Worm (Caenorhabditis elegans): ENCODE measurements around the gene sec-20.

sec-20 gene

DNA sequence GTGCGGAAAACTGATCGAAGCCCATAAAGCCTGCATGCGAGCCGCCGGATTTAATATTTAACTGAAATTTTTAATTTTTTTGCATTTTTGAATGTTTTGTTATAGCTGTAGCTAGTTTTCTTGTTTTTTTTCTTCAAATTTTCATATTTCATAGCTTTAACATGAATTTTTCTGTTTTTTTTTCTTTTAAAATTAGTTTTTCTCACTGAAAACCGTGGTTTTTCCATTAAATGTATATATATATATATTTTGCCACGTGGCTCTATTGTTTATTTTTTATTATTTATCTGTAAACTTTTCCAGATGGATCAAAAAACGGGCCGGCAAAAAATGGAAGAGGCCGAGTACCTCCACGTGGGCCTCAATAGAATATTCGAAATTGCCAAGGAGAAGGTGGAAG, at the start of gene sec-20:
TSS of gene sec-20 (plus strand) at position 301 of the 400 bp plus-strand sequence.
- TF ChIP-seq ztf-23 (GFP tag; IDR thresholded peaks at IDR 0.05) = no peak
- no peak for TF ChIP-seq ref-1 (GFP tag; conservative IDR thresholded peaks at IDR 0.05)
- TF ChIP-seq tab-1 (GFP tag; IDR thresholded peaks at IDR 0.05) = no peak
- TF ChIP-seq flt-1 (GFP tag; IDR thresholded peaks at IDR 0.05) = no peak
- TF ChIP-seq ztf-29 (GFP tag; IDR thresholded peaks at IDR 0.05) = no peak

DNA sequence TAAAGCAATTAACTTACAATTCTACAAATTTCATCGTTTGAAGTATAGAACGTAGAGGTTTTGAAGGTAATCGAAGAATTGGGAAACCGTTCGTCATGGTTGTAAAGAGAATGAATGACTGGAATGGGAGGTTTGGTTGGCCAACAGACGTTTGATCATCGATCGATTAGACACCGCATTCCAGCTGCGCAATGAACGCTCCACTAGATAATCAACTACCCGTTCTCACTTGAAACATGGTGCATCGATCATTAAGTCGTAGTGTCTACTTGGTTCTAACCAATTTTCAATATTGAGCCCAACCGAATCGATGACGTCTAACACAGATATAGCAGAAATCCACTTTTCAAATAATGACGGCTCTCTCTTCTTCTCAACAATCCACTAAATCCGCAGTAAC, 48.8 kb upstream of the sec-20 start, which contains the start of gene fbxb-82:
TSS of gene fbxb-82 (minus strand) at position 101 of the 400 bp plus-strand sequence.
- no peak for TF ChIP-seq tab-1 (GFP tag; IDR thresholded peaks at IDR 0.05)
- no peak for TF ChIP-seq ztf-23 (GFP tag; IDR thresholded peaks at IDR 0.05)
- TF ChIP-seq cog-1 (tag; optimal IDR thresholded peaks at IDR 0.05) = no peak
- no peak for TF ChIP-seq klf-2 (GFP tag; conservative IDR thresholded peaks at IDR 0.05)
- no peak for TF ChIP-seq T22C8.4 (GFP tag; IDR thresholded peaks at IDR 0.05)

DNA sequence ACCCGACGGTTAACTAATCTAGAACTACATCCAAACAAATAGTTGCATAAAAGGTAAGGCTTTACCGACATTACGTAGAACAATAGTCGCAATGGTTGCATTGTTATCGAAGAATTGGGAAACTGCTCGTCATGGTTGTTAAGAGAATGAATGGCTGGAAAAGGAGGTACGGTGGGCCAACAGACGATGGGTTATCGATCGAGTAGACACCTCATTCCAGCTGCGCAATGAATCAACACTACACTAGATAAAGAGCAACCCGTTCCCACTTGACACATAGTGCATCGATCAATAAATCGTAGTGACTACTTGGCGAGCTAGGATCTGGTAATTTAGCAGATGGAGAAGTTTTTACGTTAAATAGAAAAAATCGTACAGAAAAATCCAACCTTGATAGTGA, 46.8 kb upstream of the sec-20 start, which contains the start of the genes T17A3.12 and fbxb-83:
TSS of gene T17A3.12 (minus strand) at position 101 of the 400 bp plus-strand sequence.
TSS of gene fbxb-83 (minus strand) at position 134 of the 400 bp plus-strand sequence.
- TF ChIP-seq ztf-29 (GFP tag; IDR thresholded peaks at IDR 0.05) (no peak), flt-1 (GFP tag; IDR thresholded peaks at IDR 0.05) (no peak), T22C8.4 (GFP tag; IDR thresholded peaks at IDR 0.05) (no peak), klf-2 (GFP tag; conservative IDR thresholded peaks at IDR 0.05) (no peak), ref-1 (GFP tag; conservative IDR thresholded peaks at IDR 0.05) (no peak)

DNA sequence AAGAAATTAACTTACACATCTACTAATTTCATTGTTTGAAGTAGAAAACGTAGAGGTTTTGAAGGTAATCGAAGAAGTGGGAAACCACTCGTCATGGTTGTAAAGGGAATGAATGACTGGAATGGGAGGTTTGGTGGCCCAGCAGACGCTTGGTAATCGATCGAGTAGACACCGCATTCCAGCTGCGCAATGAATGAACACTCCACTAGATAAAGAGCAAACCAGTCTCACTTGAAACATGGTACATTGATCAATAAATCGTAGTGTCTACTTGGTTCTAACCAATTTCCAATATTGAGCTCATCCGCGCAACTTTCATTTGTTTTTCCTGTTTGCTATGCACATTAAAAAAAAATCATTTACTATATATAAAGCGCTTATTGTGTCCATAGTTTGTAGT, 45.5 kb upstream of the sec-20 start, which contains the start of gene fbxb-84:
TSS of gene fbxb-84 (minus strand) at position 101 of the 400 bp plus-strand sequence.
- TF ChIP-seq med-1 (GFP tag; optimal IDR thresholded peaks at IDR 0.05; ENCODE audit: insufficient read depth) = no peak
- TF ChIP-seq flt-1 (GFP tag; IDR thresholded peaks at IDR 0.05) = no peak
- TF ChIP-seq T22C8.4 (GFP tag; IDR thresholded peaks at IDR 0.05) = no peak
- TF ChIP-seq klf-2 (GFP tag; conservative IDR thresholded peaks at IDR 0.05) = no peak
- no peak for TF ChIP-seq tab-1 (GFP tag; IDR thresholded peaks at IDR 0.05)
- no peak for TF ChIP-seq ztf-29 (GFP tag; IDR thresholded peaks at IDR 0.05)
- TF ChIP-seq ref-1 (GFP tag; conservative IDR thresholded peaks at IDR 0.05) = no peak
- TF ChIP-seq ztf-23 (GFP tag; IDR thresholded peaks at IDR 0.05) = no peak
- no peak for TF ChIP-seq cog-1 (tag; optimal IDR thresholded peaks at IDR 0.05)

DNA sequence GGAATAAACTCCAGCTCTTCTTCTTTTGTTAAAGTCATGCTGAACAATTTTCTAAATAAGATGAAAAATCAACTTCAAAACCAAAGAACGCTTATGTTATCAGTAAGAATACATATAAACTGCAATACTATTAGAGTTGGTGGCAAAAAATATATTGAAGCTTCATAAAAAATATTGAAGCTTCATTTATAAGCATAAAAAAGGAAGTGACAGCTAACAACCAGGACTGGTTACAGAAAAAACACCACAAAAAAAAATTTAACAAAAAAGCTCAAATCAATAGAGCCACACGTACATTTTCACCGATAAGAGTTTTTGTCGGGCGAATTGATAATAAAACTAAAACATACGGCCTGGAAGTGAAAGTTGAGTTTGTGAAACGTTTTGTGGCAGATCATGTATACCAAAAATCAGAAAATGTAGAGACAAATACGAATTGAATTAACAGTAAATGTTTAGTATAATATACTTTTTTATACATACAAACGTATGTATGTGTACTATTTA, 44.3 kb upstream of the sec-20 start, which contains the start of gene sqst-5:
TSS of gene sqst-5 (minus strand) at position 51 of the 507 bp plus-strand sequence.
- TF ChIP-seq ref-1 (GFP tag; conservative IDR thresholded peaks at IDR 0.05) = no peak
- TF ChIP-seq tab-1 (GFP tag; IDR thresholded peaks at IDR 0.05) = no peak
- no peak for TF ChIP-seq T22C8.4 (GFP tag; IDR thresholded peaks at IDR 0.05)
- TF ChIP-seq klf-2 (GFP tag; conservative IDR thresholded peaks at IDR 0.05) = no peak
- TF ChIP-seq flt-1 (GFP tag; IDR thresholded peaks at IDR 0.05) = no peak
- no peak for TF ChIP-seq ztf-29 (GFP tag; IDR thresholded peaks at IDR 0.05)
- TF ChIP-seq ztf-23 (GFP tag; IDR thresholded peaks at IDR 0.05) = no peak
- no peak for TF ChIP-seq med-1 (GFP tag; optimal IDR thresholded peaks at IDR 0.05; ENCODE audit: insufficient read depth)
- TF ChIP-seq cog-1 (tag; optimal IDR thresholded peaks at IDR 0.05) = no peak

DNA sequence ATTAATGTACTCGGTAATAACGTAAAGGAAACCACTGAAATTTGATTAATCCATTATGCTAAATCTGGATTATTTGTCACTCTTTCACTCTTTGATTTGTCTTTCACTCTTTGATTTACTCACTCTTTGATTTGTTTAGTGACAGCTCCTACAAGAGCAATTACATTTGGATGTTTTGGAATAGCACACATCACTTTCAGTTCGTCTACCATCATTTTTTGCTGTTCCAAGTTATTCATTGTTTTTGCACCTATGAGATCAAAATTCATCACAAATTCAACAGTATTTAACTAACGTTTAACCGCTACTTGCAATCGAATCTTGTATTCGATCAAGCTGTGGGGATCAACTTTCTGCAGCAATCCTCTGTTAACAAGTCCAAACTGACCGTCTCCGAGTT, 42.8 kb upstream of the sec-20 start:
- TF ChIP-seq ref-1 (GFP tag; conservative IDR thresholded peaks at IDR 0.05) = no peak
- no peak for TF ChIP-seq med-1 (GFP tag; optimal IDR thresholded peaks at IDR 0.05; ENCODE audit: insufficient read depth)
- TF ChIP-seq ztf-29 (GFP tag; IDR thresholded peaks at IDR 0.05) = no peak
- TF ChIP-seq T22C8.4 (GFP tag; IDR thresholded peaks at IDR 0.05) = no peak
- no peak for TF ChIP-seq klf-2 (GFP tag; conservative IDR thresholded peaks at IDR 0.05)

DNA sequence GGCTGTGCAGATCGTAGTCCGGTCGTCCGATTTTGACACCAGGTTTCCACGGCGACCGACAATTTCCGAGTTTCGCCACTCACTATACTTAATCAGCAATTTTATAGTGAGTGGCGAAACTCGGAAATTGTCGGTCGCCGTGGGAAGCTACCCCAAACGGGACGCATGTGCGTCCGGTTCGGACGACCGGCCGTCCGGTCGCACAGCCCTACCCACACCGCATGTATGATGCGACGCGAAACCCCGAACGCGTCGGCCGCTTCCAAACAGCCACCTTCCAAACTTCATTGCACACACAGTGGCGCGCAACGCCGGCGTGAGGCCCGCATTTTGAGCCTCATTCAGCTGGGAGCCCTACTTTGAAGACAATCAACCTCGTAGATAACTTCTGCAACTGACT, 40.8 kb upstream of the sec-20 start:
- TF ChIP-seq tab-1 (GFP tag; IDR thresholded peaks at IDR 0.05) (no peak), med-1 (GFP tag; optimal IDR thresholded peaks at IDR 0.05; ENCODE audit: insufficient read depth) (no peak), klf-2 (GFP tag; conservative IDR thresholded peaks at IDR 0.05) (no peak), ref-1 (GFP tag; conservative IDR thresholded peaks at IDR 0.05) (no peak), flt-1 (GFP tag; IDR thresholded peaks at IDR 0.05) (no peak), T22C8.4 (GFP tag; IDR thresholded peaks at IDR 0.05) (no peak), ztf-23 (GFP tag; IDR thresholded peaks at IDR 0.05) (no peak), ztf-29 (GFP tag; IDR thresholded peaks at IDR 0.05) (no peak), cog-1 (tag; optimal IDR thresholded peaks at IDR 0.05) (no peak)

DNA sequence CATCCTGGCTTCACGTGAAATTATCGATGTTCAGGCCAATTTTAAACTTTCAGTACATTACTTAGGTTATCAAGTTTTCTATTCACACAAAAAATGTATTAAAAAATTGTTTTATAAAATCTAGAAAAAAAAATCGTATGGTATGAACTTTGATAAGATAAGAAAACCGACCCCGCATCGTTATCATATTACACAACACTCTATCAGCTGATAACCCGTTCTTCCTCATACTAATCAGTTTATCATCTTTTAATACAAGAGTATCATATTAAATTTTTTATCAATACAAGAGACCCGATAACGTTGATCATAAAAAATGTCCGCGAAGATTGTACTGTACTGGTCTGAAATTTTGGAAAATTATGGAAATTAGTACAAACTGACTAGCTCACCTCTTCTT, 37.7 kb upstream of the sec-20 start:
- TF ChIP-seq ztf-23 (GFP tag; IDR thresholded peaks at IDR 0.05) = no peak
- no peak for TF ChIP-seq T22C8.4 (GFP tag; IDR thresholded peaks at IDR 0.05)

DNA sequence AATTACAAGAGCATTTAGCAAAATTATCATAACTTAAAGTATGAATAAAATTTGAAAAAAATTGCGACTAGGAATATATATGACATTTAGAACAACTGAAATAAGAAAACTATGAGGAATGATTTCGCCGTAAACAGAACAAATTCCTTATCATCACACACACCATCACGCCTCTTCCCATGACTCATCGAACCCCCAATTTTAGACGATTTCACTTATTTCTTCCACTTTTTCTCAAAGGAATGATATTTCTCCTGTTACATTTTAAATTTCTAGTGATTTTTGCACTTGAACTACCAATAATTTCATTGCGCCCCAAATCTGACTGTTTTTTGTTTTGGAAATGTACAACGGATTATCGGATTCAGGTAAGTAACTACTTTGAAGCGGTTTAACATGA, 35.3 kb upstream of the sec-20 start, which contains the start of the genes zig-13 and ver-1:
TSS of gene zig-13 (minus strand) at position 101 of the 400 bp plus-strand sequence.
TSS of gene ver-1 (plus strand) at position 180 of the 400 bp plus-strand sequence.
- no peak for TF ChIP-seq flt-1 (GFP tag; IDR thresholded peaks at IDR 0.05)

DNA sequence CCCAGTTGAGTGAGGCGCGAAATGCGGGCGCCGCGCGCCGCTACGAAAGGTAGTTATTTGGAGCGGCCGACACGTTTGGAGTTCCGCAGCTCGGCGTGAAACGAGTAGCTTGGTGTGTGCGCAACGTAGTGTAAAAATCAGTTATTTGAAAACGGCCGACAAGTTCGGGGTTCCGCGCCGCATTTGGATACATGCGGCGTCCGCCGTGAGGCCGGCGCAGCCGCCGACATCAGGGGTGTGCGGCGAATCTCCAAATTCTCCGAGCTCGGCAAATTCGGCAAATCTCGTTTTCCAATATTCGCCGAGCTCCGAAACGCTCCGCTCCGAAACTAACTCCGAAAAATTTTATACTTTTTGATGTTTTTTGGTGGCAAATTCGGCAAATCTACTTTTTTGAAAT, 33.9 kb upstream of the sec-20 start:
- TF ChIP-seq ztf-29 (GFP tag; IDR thresholded peaks at IDR 0.05) (no peak), klf-2 (GFP tag; conservative IDR thresholded peaks at IDR 0.05) (no peak), med-1 (GFP tag; optimal IDR thresholded peaks at IDR 0.05; ENCODE audit: insufficient read depth) (no peak), ref-1 (GFP tag; conservative IDR thresholded peaks at IDR 0.05) (no peak), tab-1 (GFP tag; IDR thresholded peaks at IDR 0.05) (no peak), cog-1 (tag; optimal IDR thresholded peaks at IDR 0.05) (no peak), ztf-23 (GFP tag; IDR thresholded peaks at IDR 0.05) (no peak), T22C8.4 (GFP tag; IDR thresholded peaks at IDR 0.05) (no peak), flt-1 (GFP tag; IDR thresholded peaks at IDR 0.05) (no peak)

DNA sequence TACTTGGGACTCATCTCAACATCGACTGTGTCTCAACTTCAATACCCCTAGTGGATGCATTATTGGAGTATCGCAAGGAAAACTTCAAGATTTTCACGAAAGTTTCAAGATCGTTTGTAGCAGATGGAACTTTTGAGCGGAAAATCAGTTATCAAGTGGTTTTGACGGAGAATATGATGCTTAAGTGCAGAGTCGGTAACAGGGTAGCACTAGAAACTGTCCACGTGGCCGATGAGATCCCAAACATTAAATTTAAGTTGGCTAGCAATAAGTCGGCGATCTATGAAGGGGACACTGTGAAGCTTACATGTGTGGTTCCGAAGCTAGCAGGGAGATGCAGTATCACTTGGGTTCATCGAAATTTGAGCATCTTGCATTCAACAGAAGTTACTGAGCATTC, 32.8 kb upstream of the sec-20 start:
- no peak for TF ChIP-seq med-1 (GFP tag; optimal IDR thresholded peaks at IDR 0.05; ENCODE audit: insufficient read depth)
- TF ChIP-seq ztf-29 (GFP tag; IDR thresholded peaks at IDR 0.05) = no peak
- no peak for TF ChIP-seq cog-1 (tag; optimal IDR thresholded peaks at IDR 0.05)

Data from whole organism, midembryonic.